Fruit fly (Drosophila melanogaster) whole organism, embryonic: ENCODE results near the gene Mf.

Source experiments
- CG10147 ChIP-seq: fragments of 200-800 bp; sonication (Bioruptor generic); optimal IDR thresholded peaks from 2 replicates; lab custom pipeline; 2019; ENCODE audit warnings: missing biosample characterization, mild to moderate bottlenecking, missing genetic modification characterization, moderate library complexity
- CG11456 ChIP-seq: fragments of 200-800 bp; sonication (Bioruptor generic); IDR thresholded peaks from 3 replicates; pipeline ENCODE4 v1.3.6; 2022; ENCODE audit warnings: missing biosample characterization, missing genetic modification characterization
- CG11696 ChIP-seq: fragments of 200-800 bp; sonication (Bioruptor generic); IDR thresholded peaks from 2 replicates; pipeline ENCODE4 v1.3.6; 2022; ENCODE audit warnings: missing biosample characterization, missing genetic modification characterization
- CG1233 ChIP-seq: fragments of 200-800 bp; sonication (Bioruptor generic); optimal IDR thresholded peaks from 4 replicates; lab custom pipeline; 2018; ENCODE audit warnings: missing biosample characterization, mild to moderate bottlenecking, missing genetic modification characterization
- CG12391 ChIP-seq: fragments of 200-800 bp; sonication (Bioruptor generic); optimal IDR thresholded peaks from 3 replicates; lab custom pipeline; 2018; ENCODE audit warnings: missing biosample characterization, mild to moderate bottlenecking, missing genetic modification characterization, moderate library complexity
- CG13424 ChIP-seq: fragments of 200-800 bp; sonication (Bioruptor generic); optimal IDR thresholded peaks from 2 replicates; lab custom pipeline; 2019; ENCODE audit warnings: missing biosample characterization, mild to moderate bottlenecking, missing genetic modification characterization, moderate library complexity
- CG1529 ChIP-seq: fragments of 200-800 bp; sonication (Bioruptor generic); optimal IDR thresholded peaks from 3 replicates; lab custom pipeline; 2018; ENCODE audit warnings: missing biosample characterization, missing genetic modification characterization
- CG16863 ChIP-seq: fragments of 200-800 bp; sonication (Bioruptor generic); optimal IDR thresholded peaks from 3 replicates; lab custom pipeline; 2016; ENCODE audit warnings: missing biosample characterization, missing genetic modification characterization
- CG18011 ChIP-seq: fragments of 200-800 bp; sonication (Bioruptor generic); optimal IDR thresholded peaks from 2 replicates; lab custom pipeline; 2017; ENCODE audit warnings: missing biosample characterization, missing genetic modification characterization, mild to moderate bottlenecking, moderate library complexity, missing genotype
- CG18764 ChIP-seq: fragments of 200-800 bp; sonication (Bioruptor generic); optimal IDR thresholded peaks from 3 replicates; lab custom pipeline; 2016; ENCODE audit warnings: missing biosample characterization, missing genetic modification characterization
- CG2116 ChIP-seq: fragments of 200-800 bp; sonication (Bioruptor generic); optimal IDR thresholded peaks from 3 replicates; lab custom pipeline; 2018; ENCODE audit warnings: missing biosample characterization, mild to moderate bottlenecking, missing genetic modification characterization
- CG2199 ChIP-seq: fragments of 200-800 bp; sonication (Bioruptor generic); IDR thresholded peaks from 3 replicates; pipeline ENCODE4 v1.3.6; 2022; ENCODE audit warnings: missing biosample characterization, missing genetic modification characterization
- CG2712 ChIP-seq: fragments of 200-800 bp; optimal IDR thresholded peaks from 3 replicates; lab custom pipeline; 2019; ENCODE audit warnings: missing biosample characterization, mild to moderate bottlenecking, missing genetic modification characterization, moderate library complexity
- CG31365 ChIP-seq: fragments of 200-800 bp; sonication (Bioruptor generic); optimal IDR thresholded peaks from 2 replicates; lab custom pipeline; 2018; ENCODE audit warnings: missing biosample characterization, mild to moderate bottlenecking, missing genetic modification characterization
- CG3407 ChIP-seq: fragments of 200-800 bp; sonication (Bioruptor generic); optimal IDR thresholded peaks from 2 replicates; lab custom pipeline; 2018; ENCODE audit warnings: missing biosample characterization, mild to moderate bottlenecking, missing genetic modification characterization
- CG4404 ChIP-seq: fragments of 200-800 bp; sonication (Bioruptor generic); IDR thresholded peaks from 2 replicates; pipeline ENCODE4 v1.3.6; 2022; ENCODE audit warnings: missing biosample characterization, missing genetic modification characterization
- CG5245 ChIP-seq: fragments of 200-800 bp; sonication (Bioruptor generic); optimal IDR thresholded peaks from 3 replicates; lab custom pipeline; 2016; ENCODE audit warnings: missing biosample characterization, missing genetic modification characterization
- CG6791 ChIP-seq: fragments of 200-800 bp; sonication (Bioruptor generic); IDR thresholded peaks from 3 replicates; pipeline ENCODE4 v1.3.6; 2022; ENCODE audit warnings: missing biosample characterization, missing genetic modification characterization; ENCODE audit not compliant: partially characterized antibody
- CG6854 ChIP-seq: fragments of 200-800 bp; sonication (Bioruptor generic); optimal IDR thresholded peaks from 3 replicates; lab custom pipeline; 2017; ENCODE audit warnings: missing biosample characterization, mild to moderate bottlenecking, missing genetic modification characterization
- CG9437 ChIP-seq: fragments of 200-800 bp; sonication (Bioruptor generic); optimal IDR thresholded peaks from 2 replicates; lab custom pipeline; 2018; ENCODE audit warnings: missing biosample characterization, mild to moderate bottlenecking, missing genetic modification characterization
- CG9727 ChIP-seq: fragments of 200-800 bp; sonication (Bioruptor generic); optimal IDR thresholded peaks from 3 replicates; lab custom pipeline; 2017; ENCODE audit warnings: missing biosample characterization, mild to moderate bottlenecking, missing genetic modification characterization
- Dip3 ChIP-seq: fragments of 200-800 bp; sonication (Bioruptor generic); optimal IDR thresholded peaks from 3 replicates; lab custom pipeline; 2016; ENCODE audit warnings: missing biosample characterization, missing genetic modification characterization
- Fer2 ChIP-seq: fragments of 200-800 bp; sonication (Bioruptor generic); optimal IDR thresholded peaks from 2 replicates; lab custom pipeline; 2018; ENCODE audit warnings: missing biosample characterization, mild to moderate bottlenecking, missing genetic modification characterization, moderate library complexity
- GATAe ChIP-seq: fragments of 200-800 bp; sonication (Bioruptor generic); conservative IDR thresholded peaks from 2 replicates; pipeline ENCODE4 v1.3.6; 2022; ENCODE audit warnings: missing biosample characterization, missing genetic modification characterization
- H2.0 ChIP-seq: fragments of 200-800 bp; sonication (Bioruptor generic); IDR thresholded peaks from 2 replicates; pipeline ENCODE4 v1.3.6; 2022; ENCODE audit warnings: missing biosample characterization, missing genetic modification characterization
- Mrtf ChIP-seq: fragments of 200-800 bp; sonication (Bioruptor generic); IDR thresholded peaks from 3 replicates; pipeline ENCODE4 v1.3.6; 2022; ENCODE audit warnings: missing biosample characterization, missing genetic modification characterization
- NC2α ChIP-seq: fragments of 200-800 bp; sonication (Bioruptor generic); optimal IDR thresholded peaks from 2 replicates; lab custom pipeline; 2016; ENCODE audit warnings: missing biosample characterization, missing genetic modification characterization
- Side ChIP-seq: fragments of 200-800 bp; sonication (Bioruptor generic); optimal IDR thresholded peaks from 2 replicates; lab custom pipeline; 2016; ENCODE audit warnings: missing biosample characterization, missing genetic modification characterization
- Stat92E ChIP-seq, 3 experiments: fragments of >200 bp in 2 of 3; fragments of 200-800 bp in 1 of 3; sonication (Bioruptor generic) in 1 of 3; optimal IDR thresholded peaks; 2 replicates each; lab custom pipeline; 2017 to 2019; ENCODE audit warnings: missing biosample characterization in 3 of 3, missing genetic modification characterization in 3 of 3, mild to moderate bottlenecking in 1 of 3, moderate library complexity in 1 of 3
- bab2 ChIP-seq: fragments of 200-800 bp; sonication (Bioruptor generic); optimal IDR thresholded peaks from 2 replicates; lab custom pipeline; 2016; ENCODE audit warnings: missing biosample characterization, missing genetic modification characterization
- btn ChIP-seq: fragments of 200-800 bp; sonication (Bioruptor generic); optimal IDR thresholded peaks from 2 replicates; lab custom pipeline; 2016; ENCODE audit warnings: missing biosample characterization, missing genetic modification characterization
- cas ChIP-seq: fragments of 200-800 bp; sonication (Bioruptor generic); IDR thresholded peaks from 2 replicates; pipeline ENCODE4 v1.3.6; 2022; ENCODE audit warnings: missing biosample characterization, missing genetic modification characterization
- dati ChIP-seq: fragments of 200-800 bp; sonication (Bioruptor generic); IDR thresholded peaks from 2 replicates; pipeline ENCODE4 v1.3.6; 2022; ENCODE audit warnings: missing biosample characterization, missing genetic modification characterization
- ftz-f1 ChIP-seq: fragments of 200-800 bp; sonication (Bioruptor generic); optimal IDR thresholded peaks from 2 replicates; lab custom pipeline; 2016; ENCODE audit warnings: missing biosample characterization, missing genetic modification characterization
- fu2 ChIP-seq: fragments of 200-800 bp; sonication (Bioruptor generic); optimal IDR thresholded peaks from 2 replicates; lab custom pipeline; 2016; ENCODE audit warnings: missing biosample characterization, missing genetic modification characterization
- gcm ChIP-seq: fragments of 200-800 bp; sonication (Bioruptor generic); optimal IDR thresholded peaks from 2 replicates; lab custom pipeline; 2019; ENCODE audit warnings: missing biosample characterization, mild to moderate bottlenecking, missing genetic modification characterization, moderate library complexity
- gt ChIP-seq: fragments of 200-800 bp; sonication (Bioruptor generic); IDR thresholded peaks from 2 replicates; pipeline ENCODE4 v1.3.6; 2022; ENCODE audit warnings: missing biosample characterization, missing genetic modification characterization
- kah ChIP-seq: fragments of 200-800 bp; sonication (Bioruptor generic); optimal IDR thresholded peaks from 2 replicates; lab custom pipeline; 2018; ENCODE audit warnings: missing biosample characterization, mild to moderate bottlenecking, missing genetic modification characterization
- onecut ChIP-seq: fragments of 200-800 bp; sonication (Bioruptor generic); IDR thresholded peaks from 2 replicates; pipeline ENCODE4 v1.3.6; 2022; ENCODE audit warnings: missing biosample characterization, missing genetic modification characterization
- phol ChIP-seq: fragments of 200-800 bp; sonication (Bioruptor generic); optimal IDR thresholded peaks from 3 replicates; lab custom pipeline; 2018; ENCODE audit warnings: missing biosample characterization, mild to moderate bottlenecking, missing genetic modification characterization, moderate library complexity
- sc ChIP-seq, 3 experiments: fragments of >200 bp in 2 of 3; fragments of 200-800 bp in 1 of 3; sonication (Bioruptor generic) in 1 of 3; optimal IDR thresholded peaks; 2 replicates in 2 of 3; 3 replicates in 1 of 3; lab custom pipeline; 2017; ENCODE audit warnings: mild to moderate bottlenecking in 1 of 3, missing biosample characterization in 1 of 3, missing genetic modification characterization in 1 of 3, missing genetic modification reagents in 1 of 3
- sob ChIP-seq: fragments of 200-800 bp; sonication (Bioruptor generic); IDR thresholded peaks from 2 replicates; pipeline ENCODE4 v1.3.6; 2022; ENCODE audit warnings: missing biosample characterization, missing genetic modification characterization
- stc ChIP-seq: fragments of 200-800 bp; sonication (Bioruptor generic); IDR thresholded peaks from 2 replicates; pipeline ENCODE4 v1.3.6; 2022; ENCODE audit warnings: missing biosample characterization, missing genetic modification characterization
- tap ChIP-seq: fragments of 200-800 bp; optimal IDR thresholded peaks from 3 replicates; lab custom pipeline; 2019; ENCODE audit warnings: missing biosample characterization, mild to moderate bottlenecking, missing genetic modification characterization, moderate library complexity
- tll ChIP-seq, 2 experiments: fragments of 200-800 bp in 1 of 2; fragments of >200 bp in 1 of 2; sonication (Bioruptor generic) in 1 of 2; optimal IDR thresholded peaks; 2 replicates each; lab custom pipeline; 2017 to 2019; ENCODE audit warnings: missing biosample characterization in 2 of 2, missing genetic modification characterization in 2 of 2, mild to moderate bottlenecking in 1 of 2, moderate library complexity in 1 of 2
- tna ChIP-seq: fragments of 200-800 bp; sonication (Bioruptor generic); IDR thresholded peaks from 2 replicates; pipeline ENCODE4 v1.3.6; 2022; ENCODE audit warnings: missing biosample characterization, missing genetic modification characterization; ENCODE audit not compliant: partially characterized antibody
- twi ChIP-seq: fragments of 200-800 bp; optimal IDR thresholded peaks from 2 replicates; lab custom pipeline; 2019; ENCODE audit warnings: missing biosample characterization, mild to moderate bottlenecking, missing genetic modification characterization, moderate library complexity

Mf gene

DNA sequence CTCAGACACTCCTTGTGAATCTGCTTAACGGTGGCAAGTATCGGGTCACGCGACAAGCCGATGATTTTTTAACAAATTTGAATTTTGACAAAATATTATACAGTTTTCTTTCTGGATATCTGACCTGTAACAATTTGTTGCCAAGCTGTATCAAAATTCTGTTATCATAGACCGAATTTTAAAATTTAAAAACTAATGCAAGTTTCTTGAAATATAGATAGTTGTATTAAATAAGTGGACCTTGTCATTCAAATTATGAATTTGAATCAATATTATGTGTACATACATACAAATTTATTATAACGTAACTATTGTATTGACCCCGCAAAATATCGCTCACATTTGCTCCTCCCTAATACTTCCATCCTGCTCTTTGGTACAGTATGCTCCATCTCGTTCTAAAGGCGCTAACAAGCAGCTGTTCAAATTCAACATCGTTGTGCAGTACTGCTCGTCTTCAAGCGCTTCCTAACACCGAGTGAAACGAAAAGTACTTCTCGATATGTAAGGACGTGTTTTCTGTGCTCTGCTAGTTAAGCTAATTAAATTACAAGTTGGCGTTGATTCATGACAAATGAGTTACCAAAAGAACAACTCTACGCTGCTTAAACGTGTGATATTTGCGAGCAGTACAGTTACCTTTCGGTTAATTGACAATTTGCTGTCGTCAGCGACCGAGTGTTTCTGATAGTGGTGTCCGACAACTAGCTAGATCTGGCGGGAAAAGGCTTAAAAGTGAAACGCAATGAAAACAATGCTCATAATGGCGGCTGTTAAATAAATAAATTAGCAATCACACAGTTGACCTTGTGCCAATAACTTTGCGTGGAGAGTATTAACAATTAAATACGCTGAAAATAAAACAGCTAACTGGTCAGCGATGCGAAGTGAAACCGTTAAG lies 15.1 kb upstream of the Mf start, which contains the start of the genes Kpc1 and CG42542 (continued):
- TF ChIP-seq phol (tag; lab: Kevin White, UChicago) (peak; percentile 54), sc (optimal IDR thresholded peaks at IDR 0.05; lab: Kevin White, UChicago) (no peak), sc (GFP tag; optimal IDR thresholded peaks at IDR 0.05; lab: Kevin White, UChicago) (peak; percentile 53), CG2712 (tag; lab: Kevin White, UChicago) (peak; percentile 31), CG10147 (GFP tag; lab: Kevin White, UChicago) (no peak), CG9437 (GFP tag; lab: Kevin White, UChicago) (peak; percentile 91), CG3407 (GFP tag; lab: Kevin White, UChicago) (peak; percentile 9), CG16863 (GFP tag; lab: Kevin White, UChicago) (peak; percentile 52), Side (GFP tag; lab: Kevin White, UChicago) (peak; percentile 61), CG11456 (GFP tag; lab: Robert Waterston, UW) (peak; percentile 75; the same call in 2 of the 3 replicates), CG2199 (GFP tag; lab: Robert Waterston, UW) (0 out of 3 replicates have a peak, but pooled peaks have one; percentile 47), CG13424 (tag; lab: Kevin White, UChicago) (peak; percentile 74), CG18764 (GFP tag; lab: Kevin White, UChicago) (peak; percentile 63), gcm (GFP tag; lab: Kevin White, UChicago) (no peak), sob (GFP tag; lab: Robert Waterston, UW) (peak; percentile 87), CG9727 (GFP tag; lab: Kevin White, UChicago) (peak; percentile 73), CG12391 (tag; lab: Kevin White, UChicago) (peak; percentile 85), bab2 (GFP tag; lab: Kevin White, UChicago) (peak; percentile 38), Mrtf (GFP tag; lab: Robert Waterston, UW) (no peak), CG6791 (GFP tag; lab: Robert Waterston, UW) (peak; percentile 80), stc (no peak), CG1233 (GFP tag; lab: Kevin White, UChicago) (peak; percentile 11), GATAe (GFP tag; lab: Robert Waterston, UW) (no peak), NC2α (peak; percentile 19), CG5245 (GFP tag; lab: Kevin White, UChicago) (peak; percentile 50), btn (peak; percentile 16), gt (no peak), ftz-f1 (GFP tag; lab: Kevin White, UChicago) (peak; percentile 94), tll (GFP tag; optimal IDR thresholded peaks at IDR 0.05; lab: Kevin White, UChicago) (peak in 1 of 2 experiments; percentile 86), cas (peak; percentile 16; the same call in 1 of the 2 replicates), Dip3 (peak; percentile 73), Stat92E (GFP tag; optimal IDR thresholded peaks at IDR 0.05; lab: Kevin White, UChicago) (no peak), CG2116 (GFP tag; lab: Kevin White, UChicago) (peak; percentile 59), CG31365 (tag; lab: Kevin White, UChicago) (no peak), Fer2 (tag; lab: Kevin White, UChicago) (peak; percentile 12), CG18011 (GFP tag; lab: Kevin White, UChicago) (peak; percentile 41), CG11696 (GFP tag; lab: Robert Waterston, UW) (0 out of 2 replicates have a peak, but pooled peaks have one; percentile 30), kah (GFP tag; lab: Kevin White, UChicago) (no peak), dati (no peak), onecut (peak; percentile 0), CG4404 (GFP tag; lab: Robert Waterston, UW) (peak; percentile 75; the same call in 1 of the 2 replicates), tna (GFP tag; lab: Robert Waterston, UW) (peak; percentile 82), fu2 (GFP tag; lab: Kevin White, UChicago) (peak; percentile 50), tap (tag; lab: Kevin White, UChicago) (no peak), twi (tag; lab: Kevin White, UChicago) (peak; percentile 48), CG1529 (GFP tag; lab: Kevin White, UChicago) (no peak), CG6854 (GFP tag; lab: Kevin White, UChicago) (no peak), H2.0 (GFP tag; lab: Robert Waterston, UW) (peak; percentile 35; the same call in 1 of the 2 replicates)
